Fruit fly (Drosophila melanogaster): Measurements from ENCODE around the gene CG7379.
"Not testable (repeated sequence)": the region's sequence is repeated elsewhere in the genome, so short reads cannot be mapped to it uniquely, and the experiment has no call there.

CG7379 gene

dm6 chr3R:17763088-17763487 is 35.0 kb downstream of the CG7379 start, which contains the start of gene TyrR:
Gene TyrR (minus strand): TSS chr3R:17763188.
- TF ChIP-seq CG17801 (GFP tag; optimal IDR thresholded peaks at IDR 0.05; ENCODE audit: partially characterized antibody): not testable (repeated sequence)

DNA sequence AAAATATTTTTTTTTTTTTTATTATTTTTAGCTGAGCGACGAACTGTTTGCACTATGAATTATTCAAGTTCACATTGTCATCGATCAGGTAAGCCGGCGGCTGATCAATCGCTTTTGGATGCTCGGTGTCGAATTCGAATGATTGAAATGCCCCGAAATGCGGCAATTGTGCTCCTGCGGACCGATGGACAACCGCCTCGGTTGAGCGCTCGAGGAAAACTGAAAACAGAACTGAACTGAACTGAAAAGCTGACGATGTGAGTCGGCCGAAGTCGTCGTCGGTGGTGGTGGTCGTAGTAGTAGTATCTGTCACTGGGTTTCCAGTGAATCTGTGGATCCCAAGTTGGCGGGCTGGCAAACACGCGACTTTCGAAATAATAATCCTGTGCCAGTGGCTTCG is 35.8 kb downstream of the CG7379 start:
- TF ChIP-seq CG17801 (GFP tag; optimal IDR thresholded peaks at IDR 0.05; ENCODE audit: partially characterized antibody): no peak

dm6 chr3R:17759773-17760476 is 38.2 kb downstream of the CG7379 start:
- no peak for TF ChIP-seq CG17801 (GFP tag; optimal IDR thresholded peaks at IDR 0.05; ENCODE audit: partially characterized antibody)

dm6 chr3R:17758905-17759304 is 39.2 kb downstream of the CG7379 start:
- TF ChIP-seq CG17801 (GFP tag; optimal IDR thresholded peaks at IDR 0.05; ENCODE audit: partially characterized antibody): no peak
